Fruit fly (Drosophila melanogaster) whole organism, embryonic: ENCODE data around the gene xmas.

Source experiments
- Atf3 ChIP-seq: fragments of 200-800 bp; sonication (Bioruptor generic); optimal IDR thresholded peaks from 3 replicates; lab custom pipeline; 2016; ENCODE audit warnings: missing biosample characterization, missing genetic modification characterization
- Awh ChIP-seq: fragments of 200-800 bp; sonication (Bioruptor generic); IDR thresholded peaks from 2 replicates; pipeline ENCODE4, ENCODE4 v1.3.6; 2022; ENCODE audit warnings: missing biosample characterization, missing genetic modification characterization
- Bteb2 ChIP-seq: fragments of 200-800 bp; sonication (Bioruptor generic); optimal IDR thresholded peaks from 2 replicates; lab custom pipeline; 2016; ENCODE audit warnings: missing biosample characterization, missing genetic modification characterization
- CG10543 ChIP-seq: fragments of 200-800 bp; sonication (Bioruptor generic); optimal IDR thresholded peaks from 3 replicates; lab custom pipeline; 2017; ENCODE audit warnings: missing biosample characterization, mild to moderate bottlenecking, missing genetic modification characterization, moderate library complexity
- CG11398 ChIP-seq: fragments of 200-800 bp; sonication (Bioruptor generic); optimal IDR thresholded peaks from 2 replicates; lab custom pipeline; 2016; ENCODE audit warnings: missing biosample characterization, missing genetic modification characterization
- CG13424 ChIP-seq: fragments of 200-800 bp; sonication (Bioruptor generic); optimal IDR thresholded peaks from 2 replicates; lab custom pipeline; 2019; ENCODE audit warnings: missing biosample characterization, mild to moderate bottlenecking, missing genetic modification characterization, moderate library complexity
- CG13624 ChIP-seq: fragments of 200-800 bp; sonication (Bioruptor generic); optimal IDR thresholded peaks from 2 replicates; lab custom pipeline; 2016; ENCODE audit warnings: missing biosample characterization, missing genetic modification characterization
- CG14014 ChIP-seq: fragments of 200-800 bp; sonication (Bioruptor generic); IDR thresholded peaks from 2 replicates; pipeline ENCODE4 v1.3.6; 2022; ENCODE audit warnings: missing biosample characterization, missing genetic modification characterization
- CG16815 ChIP-seq: fragments of 200-800 bp; sonication (Bioruptor generic); optimal IDR thresholded peaks from 3 replicates; lab custom pipeline; 2017; ENCODE audit warnings: missing biosample characterization, mild to moderate bottlenecking, missing genetic modification characterization
- CG32767 ChIP-seq: fragments of 200-800 bp; sonication (Bioruptor generic); IDR thresholded peaks from 2 replicates; pipeline ENCODE4 v1.3.6; 2022; ENCODE audit warnings: missing biosample characterization, missing genetic modification characterization
- CG3281 ChIP-seq: fragments of 200-800 bp; sonication (Bioruptor generic); optimal IDR thresholded peaks from 3 replicates; lab custom pipeline; 2017; ENCODE audit warnings: missing biosample characterization, mild to moderate bottlenecking, missing genetic modification characterization
- CG33557 ChIP-seq: fragments of 200-800 bp; sonication (Bioruptor generic); optimal IDR thresholded peaks from 2 replicates; lab custom pipeline; 2019; ENCODE audit warnings: missing biosample characterization, mild to moderate bottlenecking, missing genetic modification characterization, moderate library complexity
- CG4707 ChIP-seq: fragments of 200-800 bp; sonication (Bioruptor generic); optimal IDR thresholded peaks from 2 replicates; lab custom pipeline; 2018; ENCODE audit warnings: missing biosample characterization, mild to moderate bottlenecking, missing genetic modification characterization, moderate library complexity
- CG5953 ChIP-seq: fragments of 200-800 bp; sonication (Bioruptor generic); IDR thresholded peaks from 2 replicates; pipeline ENCODE4 v1.3.6; 2022; ENCODE audit warnings: missing biosample characterization, missing genetic modification characterization
- CG9876 ChIP-seq: fragments of 200-800 bp; sonication (Bioruptor generic); optimal IDR thresholded peaks from 2 replicates; lab custom pipeline; 2016; ENCODE audit warnings: missing biosample characterization, missing genetic modification characterization
- CHES-1-like ChIP-seq: fragments of 200-800 bp; sonication (Bioruptor generic); optimal IDR thresholded peaks from 2 replicates; lab custom pipeline; 2016; ENCODE audit warnings: missing biosample characterization, missing genetic modification characterization
- D ChIP-seq, 2 experiments: fragments of 200-800 bp in 1 of 2; fragments of >200 bp in 1 of 2; sonication (Bioruptor generic) in 1 of 2; optimal IDR thresholded peaks; 2 replicates in 1 of 2; 3 replicates in 1 of 2; lab custom pipeline; 2017; ENCODE audit warnings: mild to moderate bottlenecking in 1 of 2, missing biosample characterization in 1 of 2, missing genetic modification characterization in 1 of 2, missing genetic modification reagents in 1 of 2
- Ets65A ChIP-seq: fragments of 200-800 bp; sonication (Bioruptor generic); peaks from one replicate; lab custom pipeline; 2016; ENCODE audit warnings: missing biosample characterization, missing genetic modification characterization
- Fer2 ChIP-seq: fragments of 200-800 bp; sonication (Bioruptor generic); optimal IDR thresholded peaks from 2 replicates; lab custom pipeline; 2018; ENCODE audit warnings: missing biosample characterization, mild to moderate bottlenecking, missing genetic modification characterization, moderate library complexity
- HmgZ ChIP-seq: fragments of 200-800 bp; sonication (Bioruptor generic); optimal IDR thresholded peaks from 2 replicates; lab custom pipeline; 2018; ENCODE audit warnings: missing biosample characterization, mild to moderate bottlenecking, missing genetic modification characterization
- Hmr ChIP-seq: fragments of 200-800 bp; sonication (Bioruptor generic); optimal IDR thresholded peaks from 3 replicates; lab custom pipeline; 2017; ENCODE audit warnings: mild to moderate bottlenecking, missing biosample characterization, missing genetic modification reagents, missing genetic modification characterization
- Mes4 ChIP-seq: fragments of 200-800 bp; sonication (Bioruptor generic); optimal IDR thresholded peaks from 2 replicates; lab custom pipeline; 2016; ENCODE audit warnings: missing biosample characterization, missing genetic modification characterization
- Nf-YB ChIP-seq: fragments of 200-800 bp; sonication (Bioruptor generic); optimal IDR thresholded peaks from 3 replicates; lab custom pipeline; 2019; ENCODE audit warnings: missing biosample characterization, mild to moderate bottlenecking, missing genetic modification characterization, moderate library complexity
- PHDP ChIP-seq: fragments of 200-800 bp; sonication (Bioruptor generic); optimal IDR thresholded peaks from 3 replicates; lab custom pipeline; 2018; ENCODE audit warnings: missing biosample characterization, mild to moderate bottlenecking, missing genetic modification characterization, moderate library complexity
- Ptx1 ChIP-seq: fragments of 200-800 bp; sonication (Bioruptor generic); IDR thresholded peaks from 2 replicates; pipeline ENCODE4 v1.3.6; 2022; ENCODE audit warnings: missing biosample characterization, missing genetic modification characterization
- Rfx ChIP-seq: fragments of 200-800 bp; sonication (Bioruptor generic); IDR thresholded peaks from 2 replicates; pipeline ENCODE4 v1.3.6; 2022; ENCODE audit warnings: missing biosample characterization, missing genetic modification characterization
- Spps ChIP-seq: fragments of 200-800 bp; sonication (Bioruptor generic); optimal IDR thresholded peaks from 2 replicates; lab custom pipeline; 2018; ENCODE audit warnings: missing biosample characterization, mild to moderate bottlenecking, missing genetic modification characterization
- abd-A ChIP-seq: fragments of 200-800 bp; sonication (Bioruptor generic); optimal IDR thresholded peaks from 3 replicates; lab custom pipeline; 2019; ENCODE audit warnings: missing biosample characterization, mild to moderate bottlenecking, missing genetic modification characterization, moderate library complexity
- ara ChIP-seq: fragments of 200-800 bp; sonication (Bioruptor generic); IDR thresholded peaks from 2 replicates; pipeline ENCODE4 v1.3.6; 2022; ENCODE audit warnings: missing biosample characterization, missing genetic modification characterization
- cad ChIP-seq: fragments of >200 bp; optimal IDR thresholded peaks from 2 replicates; lab custom pipeline; 2017; ENCODE audit warnings: missing biosample characterization, missing genetic modification characterization
- corto ChIP-seq: fragments of 200-800 bp; sonication (Bioruptor generic); optimal IDR thresholded peaks from 2 replicates; lab custom pipeline; 2016; ENCODE audit warnings: missing biosample characterization, mild to moderate bottlenecking, missing genetic modification characterization, moderate library complexity
- cwo ChIP-seq: fragments of 200-800 bp; sonication (Bioruptor generic); optimal IDR thresholded peaks from 3 replicates; lab custom pipeline; 2017; ENCODE audit warnings: missing biosample characterization, missing genetic modification characterization, mild to moderate bottlenecking, moderate library complexity, missing genetic modification reagents
- hkb ChIP-seq, 2 experiments: fragments of 200-800 bp in 1 of 2; fragments of >200 bp in 1 of 2; sonication (Bioruptor generic) in 1 of 2; IDR thresholded peaks in 1 of 2; optimal IDR thresholded peaks in 1 of 2; 2 replicates each; pipeline versions ENCODE4 v1.3.6 to Lab custom; 2017 to 2022; ENCODE audit warnings: missing biosample characterization in 1 of 2, missing genetic modification characterization in 1 of 2
- ind ChIP-seq: fragments of 200-800 bp; sonication (Bioruptor generic); optimal IDR thresholded peaks from 3 replicates; lab custom pipeline; 2016; ENCODE audit warnings: missing biosample characterization, missing genetic modification characterization
- lov ChIP-seq, 2 experiments: fragments of 200-800 bp in 1 of 2; fragments of >200 bp in 1 of 2; sonication (Bioruptor generic) in 1 of 2; IDR thresholded peaks in 1 of 2; optimal IDR thresholded peaks in 1 of 2; 2 replicates in 1 of 2; 3 replicates in 1 of 2; pipeline versions ENCODE4 v1.3.6 to Lab custom; 2017 to 2022; ENCODE audit warnings: missing biosample characterization in 1 of 2, missing genetic modification characterization in 1 of 2
- nerfin-1 ChIP-seq: fragments of 200-800 bp; sonication (Bioruptor generic); optimal IDR thresholded peaks from 3 replicates; lab custom pipeline; 2019; ENCODE audit warnings: missing biosample characterization, mild to moderate bottlenecking, missing genetic modification characterization, moderate library complexity
- nom ChIP-seq: fragments of 200-800 bp; sonication (Bioruptor generic); optimal IDR thresholded peaks from 2 replicates; lab custom pipeline; 2017; ENCODE audit warnings: missing biosample characterization, missing genetic modification characterization, mild to moderate bottlenecking, moderate library complexity, missing genetic modification reagents
- oc ChIP-seq: fragments of 200-800 bp; sonication (Bioruptor generic); optimal IDR thresholded peaks from 2 replicates; lab custom pipeline; 2018; ENCODE audit warnings: missing biosample characterization, mild to moderate bottlenecking, missing genetic modification characterization, moderate library complexity
- pnt ChIP-seq: fragments of 200-800 bp; sonication (Bioruptor generic); optimal IDR thresholded peaks from 3 replicates; lab custom pipeline; 2016; ENCODE audit warnings: missing biosample characterization, missing genetic modification characterization
- pum ChIP-seq: fragments of 200-800 bp; sonication (Bioruptor generic); optimal IDR thresholded peaks from 2 replicates; lab custom pipeline; 2016; ENCODE audit warnings: missing biosample characterization, missing genetic modification characterization
- sd ChIP-seq: fragments of 200-800 bp; sonication (Bioruptor generic); optimal IDR thresholded peaks from 3 replicates; lab custom pipeline; 2018; ENCODE audit warnings: missing biosample characterization, mild to moderate bottlenecking, missing genetic modification characterization, moderate library complexity
- tgo ChIP-seq: fragments of 200-800 bp; sonication (Bioruptor generic); IDR thresholded peaks from 3 replicates; pipeline ENCODE4 v1.3.6; 2022; ENCODE audit warnings: missing biosample characterization, missing genetic modification characterization
- vvl ChIP-seq: fragments of 200-800 bp; sonication (Bioruptor generic); IDR thresholded peaks from 2 replicates; pipeline ENCODE4 v1.3.6; 2022; ENCODE audit warnings: missing biosample characterization, missing genetic modification characterization
- wdn ChIP-seq: fragments of 200-800 bp; sonication (Bioruptor generic); IDR thresholded peaks from 2 replicates; pipeline ENCODE4 v1.3.6; 2022; ENCODE audit warnings: missing biosample characterization, missing genetic modification characterization

The xmas gene

dm6 chrX:17129733-17130466, 29.2 kb downstream of the xmas start (continued):
- peak; percentile 56 for TF ChIP-seq HmgZ (tag; lab: Kevin White, UChicago)
- peak; percentile 55 for TF ChIP-seq Spps
- peak; percentile 87 for TF ChIP-seq PHDP (tag; lab: Kevin White, UChicago)
- no peak for TF ChIP-seq Mes4
- no peak for TF ChIP-seq wdn (GFP tag; lab: Robert Waterston, UW)
- peak; percentile 53 for TF ChIP-seq Fer2
- no peak for TF ChIP-seq oc
- TF ChIP-seq vvl (GFP tag; lab: Robert Waterston, UW), result peak; percentile 90

DNA sequence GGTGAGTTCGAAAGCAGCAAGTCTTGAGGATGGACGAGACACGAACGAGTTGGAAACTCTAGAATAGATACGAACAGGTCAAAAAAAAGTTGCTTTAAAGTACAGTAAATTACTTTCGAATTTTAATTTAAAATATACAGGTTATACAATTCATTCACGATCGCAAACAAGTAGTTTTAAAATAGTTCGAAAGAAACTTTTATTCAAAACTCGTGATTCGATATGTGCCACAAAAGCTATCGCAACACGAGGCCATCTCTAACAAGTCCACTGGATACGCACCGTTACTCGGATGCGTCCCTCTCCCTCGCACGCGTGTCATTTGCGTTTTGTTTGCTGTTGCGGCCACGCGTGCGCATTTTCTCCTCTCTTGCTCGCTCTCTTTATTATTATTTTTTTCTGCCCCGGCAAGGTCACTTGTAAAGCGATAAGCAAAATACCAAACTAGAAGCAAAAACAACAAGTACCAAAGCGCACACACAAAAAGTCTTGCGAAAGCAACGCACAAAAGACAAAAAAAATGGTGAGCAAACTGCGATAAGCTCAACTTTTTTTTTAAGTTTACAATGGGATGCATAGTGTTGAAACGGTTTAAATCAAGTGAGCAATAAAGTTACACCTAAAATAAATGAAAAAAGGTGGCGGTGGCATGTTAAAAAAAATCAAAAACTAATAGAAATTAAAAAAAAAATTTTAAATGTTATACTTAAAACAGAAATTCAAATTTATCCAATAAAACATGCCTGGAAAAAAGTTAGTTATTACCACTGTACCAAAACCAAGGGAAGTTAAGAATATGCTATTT, 33.9 kb downstream of the xmas start:
- peak; percentile 86 for TF ChIP-seq sd (tag; lab: Kevin White, UChicago)
- peak; percentile 22 for TF ChIP-seq CG11398 (GFP tag; lab: Kevin White, UChicago)
- TF ChIP-seq cad (GFP tag; lab: Kevin White, UChicago), result no peak
- TF ChIP-seq pnt (GFP tag; lab: Kevin White, UChicago), result peak; percentile 36
- TF ChIP-seq Bteb2 (GFP tag; lab: Kevin White, UChicago), result no peak
- TF ChIP-seq CG4707, result peak; percentile 73
- TF ChIP-seq CG9876 (GFP tag; lab: Kevin White, UChicago), result no peak
- peak; percentile 75 for TF ChIP-seq tgo (GFP tag; lab: Robert Waterston, UW)
- TF ChIP-seq CG13424 (tag; lab: Kevin White, UChicago), result peak; percentile 81
- peak; percentile 31 for TF ChIP-seq Nf-YB
- no peak for TF ChIP-seq Atf3 (GFP tag; lab: Kevin White, UChicago)
- no peak for TF ChIP-seq D (optimal IDR thresholded peaks at IDR 0.05; lab: Kevin White, UChicago)
- peak; percentile 42 for TF ChIP-seq D (GFP tag; optimal IDR thresholded peaks at IDR 0.05; lab: Kevin White, UChicago)
- peak; percentile 81 for TF ChIP-seq Ptx1 (GFP tag; lab: Robert Waterston, UW)
- peak; percentile 39; the same call in 1 of the 2 replicates for TF ChIP-seq ara
- no peak for TF ChIP-seq lov (optimal IDR thresholded peaks at IDR 0.05; lab: Kevin White, UChicago)
- TF ChIP-seq lov (GFP tag; IDR thresholded peaks at IDR 0.05; lab: Robert Waterston, UW), result no peak
- no peak for TF ChIP-seq corto (GFP tag; lab: Kevin White, UChicago)
- peak; percentile 83 for TF ChIP-seq Rfx (GFP tag; lab: Robert Waterston, UW)
- peak; percentile 56; the same call in 1 of the 2 replicates for TF ChIP-seq Awh (GFP tag; lab: Robert Waterston, UW)
- peak; percentile 78 for TF ChIP-seq cwo (GFP tag; lab: Kevin White, UChicago)
- TF ChIP-seq Ets65A (GFP tag; lab: Kevin White, UChicago), result peak; percentile 4
- peak; percentile 22 for TF ChIP-seq CG13624 (GFP tag; lab: Kevin White, UChicago)
- TF ChIP-seq pum (GFP tag; lab: Kevin White, UChicago), result peak; percentile 5
- peak; percentile 85 for TF ChIP-seq CG3281 (GFP tag; lab: Kevin White, UChicago)
- TF ChIP-seq Mes4, result no peak
- TF ChIP-seq CG5953 (GFP tag; lab: Robert Waterston, UW), result peak; percentile 56
- TF ChIP-seq CG14014 (GFP tag; lab: Robert Waterston, UW), result peak; percentile 72
- peak; percentile 44; the same call in 1 of the 2 replicates for TF ChIP-seq CG32767
- no peak for TF ChIP-seq CG16815 (GFP tag; lab: Kevin White, UChicago)
- peak; percentile 69 for TF ChIP-seq CG33557 (GFP tag; lab: Kevin White, UChicago)
- TF ChIP-seq vvl (GFP tag; lab: Robert Waterston, UW), result peak; percentile 77
- TF ChIP-seq ind (GFP tag; lab: Kevin White, UChicago), result peak; percentile 55
- peak; percentile 38 for TF ChIP-seq CHES-1-like (GFP tag; lab: Kevin White, UChicago)
- TF ChIP-seq CG10543, result peak; percentile 49
- no peak for TF ChIP-seq hkb (optimal IDR thresholded peaks at IDR 0.05; lab: Kevin White, UChicago)
- TF ChIP-seq hkb (GFP tag; IDR thresholded peaks at IDR 0.05; lab: Robert Waterston, UW), result peak; percentile 77
- peak; percentile 71 for TF ChIP-seq Hmr (GFP tag; lab: Kevin White, UChicago)
- TF ChIP-seq nom (GFP tag; lab: Kevin White, UChicago), result peak; percentile 42
- TF ChIP-seq abd-A (tag; lab: Kevin White, UChicago), result no peak
- TF ChIP-seq nerfin-1 (tag; lab: Kevin White, UChicago), result no peak
